Worm (Caenorhabditis elegans) whole organism, L1 larva: ENCODE data around the gene nep-20.

Source experiments
- C04F5.9 ChIP-seq: sonication (generic microtip); optimal IDR thresholded peaks from 2 replicates; lab custom pipeline; 2016; ENCODE audit warnings: missing genetic modification characterization, missing compliant biosample characterization
- C16A3.4 ChIP-seq: fragments of 150-350 bp; optimal IDR thresholded peaks from 2 replicates; lab custom pipeline; 2014; ENCODE audit warnings: missing biosample characterization, missing genetic modification characterization
- alr-1 ChIP-seq: fragments of 200-800 bp; sonication (Bioruptor generic); optimal IDR thresholded peaks from 2 replicates; lab custom pipeline; 2018; ENCODE audit warnings: borderline replicate concordance, mild to moderate bottlenecking, missing genetic modification characterization, missing compliant biosample characterization
- ama-1 ChIP-seq: fragments of 150-350 bp; optimal IDR thresholded peaks from 2 replicates; lab custom pipeline; 2014
- ceh-82 ChIP-seq, 3 experiments: fragments of 150-350 bp in 1 of 3; sonication (generic microtip) in 2 of 3; optimal IDR thresholded peaks; 2 replicates each; lab custom pipeline; 2014 to 2017; ENCODE audit warnings: missing biosample characterization in 3 of 3, missing genetic modification characterization in 3 of 3
- dpl-1 ChIP-seq, 3 experiments: fragments of 150-350 bp in 2 of 3; sonication (generic microtip) in 1 of 3; optimal IDR thresholded peaks; 2 replicates each; lab custom pipeline; 2014 to 2017; ENCODE audit warnings: missing biosample characterization in 3 of 3, missing genetic modification characterization in 3 of 3, missing genetic modification reagents in 3 of 3
- dsc-1 ChIP-seq: sonication (generic microtip); optimal IDR thresholded peaks from 2 replicates; lab custom pipeline; 2016; ENCODE audit warnings: mild to moderate bottlenecking, missing genetic modification characterization, missing compliant biosample characterization
- efl-1 ChIP-seq, 4 experiments: fragments of 150-350 bp; optimal IDR thresholded peaks in 3 of 4; peaks in 1 of 4; 1 replicate in 1 of 4; 2 replicates in 3 of 4; lab custom pipeline; 2014; ENCODE audit warnings: missing biosample characterization in 2 of 4, missing genetic modification characterization in 2 of 4, missing genetic modification reagents in 2 of 4
- efl-3 ChIP-seq: fragments of 200-800 bp; sonication (Bioruptor generic); optimal IDR thresholded peaks from 2 replicates; lab custom pipeline; 2018; ENCODE audit warnings: mild to moderate bottlenecking, missing genetic modification characterization, missing compliant biosample characterization
- elt-2 ChIP-seq: sonication (generic microtip); optimal IDR thresholded peaks from 2 replicates; lab custom pipeline; 2016; ENCODE audit warnings: missing genetic modification characterization, mild to moderate bottlenecking, inconsistent platforms, missing compliant biosample characterization, missing genetic modification reagents
- ets-5 ChIP-seq: fragments of 200-800 bp; sonication (Bioruptor generic); IDR thresholded peaks from 2 replicates; pipeline ENCODE4 v1.3.6; 2022; ENCODE audit warnings: missing genetic modification characterization, missing compliant biosample characterization
- fkh-8 ChIP-seq: sonication (generic microtip); optimal IDR thresholded peaks from 2 replicates; lab custom pipeline; 2016; ENCODE audit warnings: mild to moderate bottlenecking, missing genetic modification characterization, missing compliant biosample characterization
- fos-1 ChIP-seq: fragments of 150-350 bp; optimal IDR thresholded peaks from 2 replicates; lab custom pipeline; 2014; ENCODE audit warnings: missing biosample characterization, missing genetic modification characterization
- hlh-17 ChIP-seq: fragments of 200-800 bp; sonication (Bioruptor generic); optimal IDR thresholded peaks from 2 replicates; lab custom pipeline; 2018; ENCODE audit warnings: missing genetic modification characterization, mild to moderate bottlenecking, missing compliant biosample characterization, moderate library complexity, borderline replicate concordance
- isw-1 ChIP-seq: fragments of 200-800 bp; sonication (Bioruptor generic); IDR thresholded peaks from 2 replicates; pipeline ENCODE4 v1.3.6; 2022; ENCODE audit warnings: missing genetic modification characterization, missing compliant biosample characterization
- lin-35 ChIP-seq, 2 experiments: fragments of 150-350 bp; optimal IDR thresholded peaks; 2 replicates each; lab custom pipeline; 2014; ENCODE audit warnings: missing biosample characterization in 2 of 2, missing genetic modification characterization in 2 of 2, missing genetic modification reagents in 2 of 2
- lir-3 ChIP-seq: sonication (generic microtip); optimal IDR thresholded peaks from 2 replicates; lab custom pipeline; 2016; ENCODE audit warnings: mild to moderate bottlenecking, missing genetic modification characterization, moderate library complexity, missing compliant biosample characterization; ENCODE audit not compliant: poor library complexity
- lsy-2 ChIP-seq, 2 experiments: fragments of 150-350 bp; optimal IDR thresholded peaks; 2 replicates each; lab custom pipeline; 2014; ENCODE audit warnings: missing biosample characterization in 2 of 2, missing genetic modification characterization in 2 of 2
- mef-2 ChIP-seq: fragments of 150-350 bp; optimal IDR thresholded peaks from 2 replicates; lab custom pipeline; 2014; ENCODE audit warnings: missing biosample characterization, missing genetic modification characterization
- nhr-11 ChIP-seq: fragments of 150-350 bp; optimal IDR thresholded peaks from 2 replicates; lab custom pipeline; 2014; ENCODE audit warnings: missing biosample characterization, missing genetic modification characterization
- nhr-19 ChIP-seq: fragments of 200-800 bp; sonication (Bioruptor generic); conservative IDR thresholded peaks from 2 replicates; pipeline ENCODE4 v1.3.6; 2022; ENCODE audit warnings: missing genetic modification characterization, missing compliant biosample characterization
- nhr-20 ChIP-seq: sonication (generic microtip); optimal IDR thresholded peaks from 2 replicates; lab custom pipeline; 2016; ENCODE audit warnings: mild to moderate bottlenecking, missing genetic modification characterization, missing compliant biosample characterization
- nhr-47 ChIP-seq: sonication (generic microtip); optimal IDR thresholded peaks from 2 replicates; lab custom pipeline; 2016; ENCODE audit warnings: mild to moderate bottlenecking, missing genetic modification characterization, moderate library complexity, missing compliant biosample characterization
- skn-1 ChIP-seq: fragments of 150-350 bp; optimal IDR thresholded peaks from 2 replicates; lab custom pipeline; 2014; ENCODE audit warnings: missing biosample characterization, missing genetic modification characterization
- sup-37 ChIP-seq: fragments of 200-800 bp; sonication (Bioruptor generic); optimal IDR thresholded peaks from 2 replicates; lab custom pipeline; 2018; ENCODE audit warnings: mild to moderate bottlenecking, missing genetic modification characterization, missing compliant biosample characterization
- swsn-7 ChIP-seq: sonication (generic microtip); optimal IDR thresholded peaks from 2 replicates; lab custom pipeline; 2016; ENCODE audit warnings: missing genetic modification characterization, missing compliant biosample characterization
- tbx-2 ChIP-seq: sonication (generic microtip); optimal IDR thresholded peaks from 2 replicates; lab custom pipeline; 2016; ENCODE audit warnings: missing genetic modification characterization, missing compliant biosample characterization
- tlp-1 ChIP-seq: fragments of 150-350 bp; optimal IDR thresholded peaks from 2 replicates; lab custom pipeline; 2014; ENCODE audit warnings: missing biosample characterization, missing genetic modification characterization
- unc-30 ChIP-seq: sonication (generic microtip); optimal IDR thresholded peaks from 2 replicates; lab custom pipeline; 2017; ENCODE audit warnings: missing biosample characterization, missing genetic modification characterization
- unc-86 ChIP-seq: sonication (generic microtip); optimal IDR thresholded peaks from 2 replicates; lab custom pipeline; 2016; ENCODE audit warnings: missing genetic modification characterization, missing compliant biosample characterization
- unc-98 ChIP-seq: fragments of 200-800 bp; sonication (Bioruptor generic); IDR thresholded peaks from 2 replicates; pipeline ENCODE4 v1.3.6; 2022; ENCODE audit warnings: missing genetic modification characterization, missing compliant biosample characterization
- ztf-11 ChIP-seq, 2 experiments: sonication (generic microtip); optimal IDR thresholded peaks; 2 replicates each; lab custom pipeline; 2016 to 2017; ENCODE audit warnings: missing genetic modification characterization in 2 of 2, missing biosample characterization in 1 of 2, missing compliant biosample characterization in 1 of 2
- ztf-4 ChIP-seq: fragments of 150-350 bp; optimal IDR thresholded peaks from 2 replicates; lab custom pipeline; 2014; ENCODE audit warnings: missing biosample characterization, missing genetic modification characterization

nep-20 gene

ce11 chrII:3358834-3359233 is 36.5 kb downstream of the nep-20 start, which contains the start of the genes lido-14 and bath-27:
TSS of gene lido-14 (plus strand) at chrII:3359134.
TSS of gene bath-27 (plus strand) at chrII:3359139.
- TF ChIP-seq mef-2 (tag; lab: Kevin White, UChicago) (no peak), efl-3 (no peak), isw-1 (no peak)

ce11 chrII:3349820-3350291 is 45.5 kb downstream of the nep-20 start, which contains the start of gene F14D2.8:
TSS of gene F14D2.8 (minus strand) at chrII:3349870.
- TF ChIP-seq isw-1, result no peak
- TF ChIP-seq, all 84 proteins: peak for 0

- TF ChIP-seq elt-2 (tag; lab: Kevin White, UChicago), result no peak
- no peak for TF ChIP-seq isw-1
- TF ChIP-seq, all 84 proteins: peak for 0
These were observed 47.3 kb downstream of the nep-20 start, which contains the start of the genes F14D2.14 and bath-29 for ce11 chrII:3347940-3348610. TSS of gene F14D2.14 (minus strand) at chrII:3347990. TSS of gene bath-29 (plus strand) at chrII:3348560.

ce11 chrII:3346328-3346780 is 49.0 kb downstream of the nep-20 start, which contains the start of gene bath-30:
TSS of gene bath-30 (minus strand) at chrII:3346378.
- TF ChIP-seq nhr-19 (GFP tag; lab: Robert Waterston, UW) (no peak), hlh-17 (GFP tag; lab: Kevin White, UChicago) (no peak), efl-3 (no peak), tlp-1 (tag; lab: Kevin White, UChicago) (no peak), alr-1 (tag; lab: Kevin White, UChicago) (no peak), nhr-20 (no peak), tbx-2 (tag; lab: Kevin White, UChicago) (no peak), fkh-8 (tag; lab: Kevin White, UChicago) (no peak), lir-3 (tag; lab: Kevin White, UChicago) (no peak), ets-5 (GFP tag; lab: Robert Waterston, UW) (no peak), nhr-47 (no peak), efl-1 (optimal IDR thresholded peaks at IDR 0.05; lab: Kevin White, UChicago) (no peak), efl-1 (GFP tag; optimal IDR thresholded peaks at IDR 0.05 in 1 of 2; lab: Kevin White, UChicago) (no peak), unc-30 (no peak), skn-1 (tag; lab: Kevin White, UChicago) (no peak), ztf-4 (tag; lab: Kevin White, UChicago) (no peak), dpl-1 (GFP tag; optimal IDR thresholded peaks at IDR 0.05; lab: Kevin White, UChicago) (no peak), unc-98 (no peak), ama-1 (no peak), C04F5.9 (tag; lab: Kevin White, UChicago) (no peak)

ce11 chrII:3344917-3345316 is 50.5 kb downstream of the nep-20 start, which contains the start of gene bath-28:
TSS of gene bath-28 (minus strand) at chrII:3344967.
- no peak for TF ChIP-seq unc-98
- TF ChIP-seq C16A3.4 (tag; lab: Kevin White, UChicago), result no peak
- TF ChIP-seq lin-35 (GFP tag; optimal IDR thresholded peaks at IDR 0.05; lab: Kevin White, UChicago), result no peak
- no peak for TF ChIP-seq unc-86 (tag; lab: Kevin White, UChicago)
- TF ChIP-seq swsn-7, result no peak

ce11 chrII:3343714-3344113 is 51.7 kb downstream of the nep-20 start, which contains the start of gene F14D2.15:
TSS of gene F14D2.15 (minus strand) at chrII:3343814.
- TF ChIP-seq skn-1 (tag; lab: Kevin White, UChicago) (no peak), dsc-1 (tag; lab: Kevin White, UChicago) (no peak), fos-1 (tag; lab: Kevin White, UChicago) (no peak), ceh-82 (tag; optimal IDR thresholded peaks at IDR 0.05; lab: Kevin White, UChicago) (no peak), lsy-2 (tag; optimal IDR thresholded peaks at IDR 0.05; lab: Kevin White, UChicago) (no peak), sup-37 (GFP tag; lab: Kevin White, UChicago) (no peak), nhr-20 (no peak), ztf-11 (tag; optimal IDR thresholded peaks at IDR 0.05; lab: Kevin White, UChicago) (no peak), nhr-11 (tag; lab: Kevin White, UChicago) (no peak)
- TF ChIP-seq, all 84 proteins: peak for 0
